Worm (Caenorhabditis elegans): ENCODE data around the gene vps-32.1.

The vps-32.1 gene

DNA sequence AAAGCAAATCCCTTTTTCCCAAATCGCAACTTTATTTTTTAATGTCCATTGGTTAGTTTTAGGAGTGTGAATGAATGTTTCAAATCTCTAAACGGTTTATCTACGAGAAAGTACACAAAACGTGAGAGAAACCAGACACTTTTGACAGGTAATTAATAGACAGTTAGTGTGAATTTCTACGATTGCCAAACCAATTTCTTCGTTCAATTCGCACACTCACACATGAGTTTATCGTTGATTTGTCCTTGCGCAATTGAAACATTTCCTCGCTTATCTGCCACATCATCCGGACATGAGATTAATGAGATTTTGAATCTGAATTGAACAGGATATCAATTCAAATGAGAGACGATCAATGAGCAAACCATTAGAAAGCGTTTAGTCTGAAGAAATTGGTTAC lies 20.8 kb downstream of the vps-32.1 start (continued):
- no peak for TF ChIP-seq ceh-91 (GFP tag; IDR thresholded peaks at IDR 0.05)
- no peak for TF ChIP-seq tbp1 (GFP tag; optimal IDR thresholded peaks at IDR 0.05)
- no peak for TF ChIP-seq cebp-2 (GFP tag; IDR thresholded peaks at IDR 0.05)
- TF ChIP-seq sdz-38 (tag; optimal IDR thresholded peaks at IDR 0.05), result no peak

DNA sequence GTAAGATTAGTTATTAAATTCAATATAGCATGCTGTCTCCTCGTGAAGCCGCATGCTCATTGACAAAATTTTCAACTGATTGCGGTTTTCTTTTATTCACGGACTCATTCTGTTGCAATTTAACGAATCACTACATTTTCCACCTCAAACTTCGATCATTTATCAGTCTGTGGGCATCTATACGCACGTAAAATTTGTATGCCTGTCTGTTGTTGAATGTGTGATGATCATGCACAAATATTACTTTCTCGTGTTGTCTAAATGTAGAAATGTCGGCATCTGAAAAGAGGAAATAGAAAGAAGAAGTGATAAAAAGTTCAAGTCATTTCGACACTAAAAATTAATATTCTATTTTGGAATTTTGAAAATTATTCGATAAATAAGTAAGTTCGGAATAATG lies 23.0 kb downstream of the vps-32.1 start:
- TF ChIP-seq nhr-80 (tag; optimal IDR thresholded peaks at IDR 0.05) (peak; percentile 74), hmg-1.2 (GFP tag; IDR thresholded peaks at IDR 0.05) (no peak), Y53G8AR.9 (GFP tag; conservative IDR thresholded peaks at IDR 0.05) (no peak), chd-7 (tag; optimal IDR thresholded peaks at IDR 0.05) (no peak)

DNA sequence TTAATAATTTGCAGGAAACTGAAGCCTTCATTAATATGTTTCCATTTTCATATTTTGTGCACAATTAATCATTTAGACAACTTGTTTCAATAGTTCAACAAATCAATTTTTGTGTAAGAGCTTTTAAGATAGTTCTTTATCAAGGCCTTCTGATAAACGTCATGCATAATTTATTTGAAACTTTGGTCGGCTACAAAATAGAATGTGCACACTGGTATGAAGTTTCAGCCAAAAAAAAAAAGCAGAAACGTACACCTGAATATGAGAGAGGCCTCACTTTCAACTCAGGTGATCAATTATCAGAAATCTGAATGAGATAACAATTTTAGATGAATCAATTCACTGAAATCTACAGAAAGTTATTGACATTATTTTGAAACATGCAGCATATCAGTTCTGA lies 25.0 kb downstream of the vps-32.1 start:
- TF ChIP-seq sea-2 (GFP tag; IDR thresholded peaks at IDR 0.05) (no peak), ztf-18 (tag; optimal IDR thresholded peaks at IDR 0.05) (no peak), nhr-80 (tag; optimal IDR thresholded peaks at IDR 0.05) (peak; percentile 31)

DNA sequence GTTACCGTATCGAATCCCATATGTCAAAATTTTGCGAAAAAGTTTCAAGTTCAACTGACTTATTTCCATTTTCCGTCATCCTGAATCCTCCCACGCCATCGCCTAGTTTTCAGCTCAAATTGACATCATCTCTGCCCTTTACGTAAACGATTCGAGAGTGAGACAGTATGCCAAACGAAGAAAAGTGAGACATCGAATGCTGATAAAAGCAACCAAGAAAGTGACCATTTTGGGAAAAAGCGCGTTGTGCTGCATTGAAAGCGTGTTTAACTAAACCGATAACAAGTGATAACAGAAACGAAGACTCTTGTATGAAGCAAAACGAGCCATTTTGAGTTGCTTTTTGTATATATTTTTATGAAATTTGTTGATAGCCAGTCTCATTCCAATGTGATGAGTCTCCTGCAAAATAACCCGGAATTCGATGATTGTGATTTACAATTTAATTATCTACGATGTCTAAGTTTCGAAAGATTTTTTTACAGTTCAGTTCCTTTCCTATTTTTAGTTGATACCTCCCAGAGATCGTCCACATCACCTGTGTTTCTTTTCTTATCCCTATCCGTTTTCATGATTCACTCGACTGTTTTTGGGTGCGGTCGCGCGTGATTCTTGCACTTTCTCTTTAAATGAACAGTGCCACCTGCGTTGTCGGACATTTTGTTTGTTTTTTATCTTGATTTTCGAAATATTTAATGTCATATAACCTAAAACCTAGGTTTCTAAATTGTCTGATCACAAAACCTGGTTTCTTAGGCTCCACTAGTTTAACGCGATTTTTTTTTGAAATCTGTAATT lies 25.9 kb downstream of the vps-32.1 start:
- TF ChIP-seq B0261.1 (tag; optimal IDR thresholded peaks at IDR 0.05), result no peak
- peak; percentile 59 for TF ChIP-seq dox-1 (GFP tag; IDR thresholded peaks at IDR 0.05)
- TF ChIP-seq Y95B8A.8 (GFP tag; IDR thresholded peaks at IDR 0.05), result no peak
- peak; percentile 38 for TF ChIP-seq atf-7 (tag; optimal IDR thresholded peaks at IDR 0.05)
- TF ChIP-seq akir-1 (GFP tag; optimal IDR thresholded peaks at IDR 0.05), result no peak
- TF ChIP-seq die-1 (tag; optimal IDR thresholded peaks at IDR 0.05), result no peak
- no peak for TF ChIP-seq sptf-2 (GFP tag; optimal IDR thresholded peaks at IDR 0.05)
- TF ChIP-seq pbrm-1 (GFP tag; IDR thresholded peaks at IDR 0.05), result no peak
- no peak for TF ChIP-seq egrh-3 (GFP tag; IDR thresholded peaks at IDR 0.05)
- TF ChIP-seq Y56A3A.18 (GFP tag; IDR thresholded peaks at IDR 0.05), result no peak
- TF ChIP-seq ets-4 (GFP tag; optimal IDR thresholded peaks at IDR 0.05), result peak; percentile 34
- TF ChIP-seq nfya-2 (GFP tag; IDR thresholded peaks at IDR 0.05), result no peak
- no peak for TF ChIP-seq lir-1 (GFP tag; conservative IDR thresholded peaks at IDR 0.05)
- TF ChIP-seq mel-28 (tag; optimal IDR thresholded peaks at IDR 0.05; ENCODE audit: borderline replicate concordance), result no peak
- no peak for TF ChIP-seq F55B11.4 (tag; optimal IDR thresholded peaks at IDR 0.05; ENCODE audit: borderline replicate concordance, insufficient read depth)
- TF ChIP-seq madf-8 (GFP tag; conservative IDR thresholded peaks at IDR 0.05), result no peak
- TF ChIP-seq nhr-80 (tag; optimal IDR thresholded peaks at IDR 0.05), result peak; percentile 94
- TF ChIP-seq ZK185.1 (tag; optimal IDR thresholded peaks at IDR 0.05; ENCODE audit: poor library complexity, severe bottlenecking), result no peak

DNA sequence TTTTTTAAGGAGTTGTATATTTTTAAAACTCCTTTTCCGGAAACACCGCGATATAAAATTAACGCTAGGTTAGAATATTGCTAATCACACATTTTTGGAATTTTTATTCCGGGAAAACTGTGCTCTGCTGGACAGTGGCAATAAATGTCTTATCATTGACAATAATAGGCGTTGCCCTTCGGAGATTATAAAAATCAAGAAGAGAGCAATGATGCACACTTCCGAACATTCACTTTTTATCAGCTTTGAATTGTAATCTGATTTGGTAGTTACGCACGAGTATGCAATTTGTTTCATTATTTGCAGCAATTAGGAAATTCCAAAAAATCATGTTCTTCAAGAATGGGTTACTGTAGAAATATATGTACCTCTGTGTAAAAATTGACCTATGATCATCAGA lies 26.6 kb downstream of the vps-32.1 start:
- peak; percentile 56 for TF ChIP-seq nhr-80 (tag; optimal IDR thresholded peaks at IDR 0.05)
- no peak for TF ChIP-seq rec-8 (tag; optimal IDR thresholded peaks at IDR 0.05)
- no peak for TF ChIP-seq let-607 (tag; optimal IDR thresholded peaks at IDR 0.05)

DNA sequence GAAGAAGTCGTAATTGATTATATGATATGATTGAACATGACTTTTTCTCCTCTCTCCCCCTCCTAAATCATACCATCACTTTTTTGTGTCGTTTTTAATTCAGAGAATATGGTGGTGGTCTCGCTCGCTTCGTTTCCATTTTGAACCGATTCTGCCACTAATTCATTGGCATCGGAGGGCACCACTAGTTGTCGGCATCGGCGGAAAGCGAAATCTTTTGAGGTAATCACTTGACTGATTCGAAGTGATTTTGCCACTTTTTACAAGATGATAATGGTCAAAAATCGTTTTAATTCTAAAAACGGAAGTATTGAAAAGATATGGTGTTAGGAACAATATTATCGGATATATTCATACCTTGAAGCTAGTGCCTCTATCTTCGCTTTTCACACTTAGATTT lies 27.3 kb downstream of the vps-32.1 start, which contains the start of gene klf-3:
Gene klf-3 (plus strand): TSS at position 109 of the 400 bp plus-strand sequence.
- TF ChIP-seq Y53F4B.3 (GFP tag; IDR thresholded peaks at IDR 0.05) (no peak), lin-26 (GFP tag; IDR thresholded peaks at IDR 0.05) (no peak), ZK185.1 (tag; optimal IDR thresholded peaks at IDR 0.05; ENCODE audit: poor library complexity, severe bottlenecking) (no peak), tbp1 (GFP tag; optimal IDR thresholded peaks at IDR 0.05) (no peak)

Data from whole organism, young adult.